Worm (Caenorhabditis elegans) whole organism, early embryonic: ENCODE data around the gene srx-47.

ENCODE experiments used
- B0310.2 ChIP-seq: sonication (generic microtip); optimal IDR thresholded peaks from 2 replicates; lab custom pipeline; 2016; ENCODE audit warnings: mild to moderate bottlenecking, missing genetic modification characterization, missing compliant biosample characterization
- F13C5.2 ChIP-seq: sonication (generic microtip); optimal IDR thresholded peaks from 2 replicates; lab custom pipeline; 2017; ENCODE audit warnings: mild to moderate bottlenecking, missing genetic modification characterization, inconsistent platforms, missing compliant biosample characterization
- aly-1 ChIP-seq: sonication (generic microtip); optimal IDR thresholded peaks from 2 replicates; lab custom pipeline; 2016; ENCODE audit warnings: missing genetic modification characterization, missing compliant biosample characterization
- ama-1 ChIP-seq: fragments of 150-350 bp; optimal IDR thresholded peaks from 2 replicates; lab custom pipeline; 2014
- ceh-13 ChIP-seq: fragments of 200-800 bp; sonication (Bioruptor generic); optimal IDR thresholded peaks from 2 replicates; lab custom pipeline; 2018; ENCODE audit warnings: mild to moderate bottlenecking, missing genetic modification characterization, missing compliant biosample characterization
- ceh-36 ChIP-seq: sonication (generic microtip); optimal IDR thresholded peaks from 2 replicates; lab custom pipeline; 2016; ENCODE audit warnings: missing genetic modification characterization, inconsistent platforms, missing compliant biosample characterization
- ets-7 ChIP-seq: sonication (generic microtip); optimal IDR thresholded peaks from 2 replicates; lab custom pipeline; 2016; ENCODE audit warnings: missing genotype, missing genetic modification characterization, missing compliant biosample characterization
- flt-1 ChIP-seq: fragments of 200-800 bp; sonication (Bioruptor generic); IDR thresholded peaks from 2 replicates; pipeline ENCODE4 v1.3.6; 2022; ENCODE audit warnings: missing genetic modification characterization, missing compliant biosample characterization
- hmbx-1 ChIP-seq: sonication (generic microtip); optimal IDR thresholded peaks from 2 replicates; lab custom pipeline; 2016; ENCODE audit warnings: mild to moderate bottlenecking, missing genetic modification characterization, missing compliant biosample characterization
- hmg-4 ChIP-seq: fragments of 200-800 bp; sonication (Bioruptor generic); optimal IDR thresholded peaks from 2 replicates; lab custom pipeline; 2018; ENCODE audit warnings: mild to moderate bottlenecking, missing genetic modification characterization, missing compliant biosample characterization
- hnd-1 ChIP-seq: sonication (generic microtip); optimal IDR thresholded peaks from 2 replicates; lab custom pipeline; 2016; ENCODE audit warnings: missing genetic modification characterization, missing compliant biosample characterization
- pes-1 ChIP-seq: fragments of 200-800 bp; sonication (Bioruptor generic); IDR thresholded peaks from 2 replicates; pipeline ENCODE4 v1.3.6; 2022; ENCODE audit warnings: missing genetic modification reagents, missing genetic modification characterization, missing compliant biosample characterization
- scrt-1 ChIP-seq: fragments of 200-800 bp; sonication (Bioruptor generic); IDR thresholded peaks from 2 replicates; pipeline ENCODE4 v1.3.6; 2022; ENCODE audit warnings: missing genetic modification characterization, missing compliant biosample characterization
- sea-1 ChIP-seq: fragments of 200-800 bp; sonication (Bioruptor generic); conservative IDR thresholded peaks from 2 replicates; pipeline ENCODE4 v1.3.6; 2022; ENCODE audit warnings: missing genetic modification characterization, missing compliant biosample characterization
- tbx-11 ChIP-seq: fragments of 200-800 bp; sonication (Bioruptor generic); IDR thresholded peaks from 2 replicates; pipeline ENCODE4 v1.3.6; 2022; ENCODE audit warnings: missing genetic modification characterization, missing compliant biosample characterization
- tbx-37 ChIP-seq: fragments of 200-800 bp; sonication (Bioruptor generic); conservative IDR thresholded peaks from 2 replicates; pipeline ENCODE4 v1.3.6; 2022; ENCODE audit warnings: missing genetic modification reagents, missing genetic modification characterization, missing compliant biosample characterization
- tra-4 ChIP-seq: sonication (generic microtip); optimal IDR thresholded peaks from 2 replicates; lab custom pipeline; 2017; ENCODE audit warnings: missing genetic modification characterization, missing compliant biosample characterization

Gene srx-47

ce11 chrV:9382538-9383328, 32.9 kb downstream of the srx-47 start:
- TF ChIP-seq tra-4 (tag; lab: Kevin White, UChicago) (no peak), hmbx-1 (tag; lab: Kevin White, UChicago) (no peak), scrt-1 (GFP tag; lab: Robert Waterston, UW) (no peak), F13C5.2 (tag; lab: Kevin White, UChicago) (no peak), tbx-37 (no peak), ets-7 (tag; lab: Kevin White, UChicago) (no peak), ceh-13 (no peak), flt-1 (no peak), ceh-36 (tag; lab: Kevin White, UChicago) (no peak), ama-1 (no peak), B0310.2 (tag; lab: Kevin White, UChicago) (no peak), hmg-4 (GFP tag; lab: Kevin White, UChicago) (no peak), pes-1 (GFP tag; lab: Robert Waterston, UW) (no peak)

- no peak for TF ChIP-seq aly-1
- TF ChIP-seq F13C5.2 (tag; lab: Kevin White, UChicago): no peak
- no peak for TF ChIP-seq B0310.2 (tag; lab: Kevin White, UChicago)
- no peak for TF ChIP-seq hmg-4 (GFP tag; lab: Kevin White, UChicago)
- no peak for TF ChIP-seq scrt-1 (GFP tag; lab: Robert Waterston, UW)
- TF ChIP-seq tbx-11 (GFP tag; lab: Robert Waterston, UW): no peak
- no peak for TF ChIP-seq ama-1
- TF ChIP-seq pes-1 (GFP tag; lab: Robert Waterston, UW): no peak
- TF ChIP-seq hnd-1 (tag; lab: Kevin White, UChicago): no peak
- TF ChIP-seq ceh-36 (tag; lab: Kevin White, UChicago): no peak
- no peak for TF ChIP-seq ceh-13
- TF ChIP-seq sea-1 (GFP tag; lab: Robert Waterston, UW): no peak
- TF ChIP-seq hmbx-1 (tag; lab: Kevin White, UChicago): no peak
- no peak for TF ChIP-seq tbx-37
- TF ChIP-seq flt-1: no peak
- no peak for TF ChIP-seq tra-4 (tag; lab: Kevin White, UChicago)
- TF ChIP-seq ets-7 (tag; lab: Kevin White, UChicago): no peak
These were observed 34.6 kb downstream of the srx-47 start for ce11 chrV:9384359-9384758.

DNA sequence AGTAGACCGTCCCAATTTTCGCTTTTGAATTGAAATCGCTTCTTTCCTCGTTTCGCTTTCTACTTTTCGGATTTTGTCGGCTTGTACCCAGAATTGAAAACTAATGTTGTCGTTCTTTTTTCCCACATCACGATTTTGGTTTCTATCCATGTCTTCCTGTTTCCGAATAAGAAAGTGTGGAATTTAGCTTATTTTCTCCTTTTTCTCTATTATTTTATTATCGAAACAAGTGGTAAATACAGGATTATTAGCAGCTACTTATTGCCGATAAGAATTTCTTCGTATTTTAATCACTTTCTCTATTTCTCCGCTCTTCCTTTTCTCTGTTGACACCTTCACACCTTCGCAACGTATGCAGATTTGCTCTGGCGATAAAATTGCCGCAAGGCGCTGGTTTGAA, 35.2 kb downstream of the srx-47 start:
- TF ChIP-seq hmbx-1 (tag; lab: Kevin White, UChicago) (no peak), hmg-4 (GFP tag; lab: Kevin White, UChicago) (no peak), sea-1 (GFP tag; lab: Robert Waterston, UW) (no peak), ama-1 (no peak), pes-1 (GFP tag; lab: Robert Waterston, UW) (no peak), hnd-1 (tag; lab: Kevin White, UChicago) (no peak), ceh-36 (tag; lab: Kevin White, UChicago) (no peak), ceh-13 (no peak), flt-1 (no peak), tbx-11 (GFP tag; lab: Robert Waterston, UW) (no peak), tra-4 (tag; lab: Kevin White, UChicago) (no peak), tbx-37 (no peak), B0310.2 (tag; lab: Kevin White, UChicago) (no peak), F13C5.2 (tag; lab: Kevin White, UChicago) (no peak), scrt-1 (GFP tag; lab: Robert Waterston, UW) (no peak), ets-7 (tag; lab: Kevin White, UChicago) (no peak), aly-1 (no peak)

- no peak for TF ChIP-seq hnd-1 (tag; lab: Kevin White, UChicago)
- no peak for TF ChIP-seq ceh-36 (tag; lab: Kevin White, UChicago)
- TF ChIP-seq tbx-37: no peak
- TF ChIP-seq pes-1 (GFP tag; lab: Robert Waterston, UW): no peak
- TF ChIP-seq tbx-11 (GFP tag; lab: Robert Waterston, UW): no peak
- TF ChIP-seq F13C5.2 (tag; lab: Kevin White, UChicago): no peak
- TF ChIP-seq B0310.2 (tag; lab: Kevin White, UChicago): no peak
- no peak for TF ChIP-seq flt-1
- TF ChIP-seq tra-4 (tag; lab: Kevin White, UChicago): no peak
- TF ChIP-seq hmg-4 (GFP tag; lab: Kevin White, UChicago): no peak
These were observed 36.4 kb downstream of the srx-47 start, which contains the start of gene hum-2 for ce11 chrV:9386143-9386542. hum-2 (plus strand) TSS chrV:9386175.

DNA sequence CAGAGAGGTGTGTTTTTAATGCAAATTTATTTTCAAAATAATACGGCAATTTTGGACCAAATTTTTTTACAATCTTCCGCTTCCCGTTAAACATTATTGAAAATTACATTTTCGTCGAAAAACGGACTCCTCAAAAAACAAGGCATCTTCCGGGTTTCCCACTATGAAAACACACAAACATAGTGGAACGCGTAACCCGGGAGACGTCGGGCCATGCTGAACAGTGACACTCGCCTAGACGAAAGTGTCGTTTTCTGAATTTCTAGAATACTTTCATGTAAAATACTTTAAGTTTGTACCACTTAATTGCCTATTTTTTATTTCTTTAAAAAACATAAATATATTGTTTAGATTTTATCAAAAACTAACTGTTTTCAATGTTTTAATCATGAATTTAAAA, 42.2 kb downstream of the srx-47 start:
- TF ChIP-seq tbx-11 (GFP tag; lab: Robert Waterston, UW) (no peak), hmg-4 (GFP tag; lab: Kevin White, UChicago) (no peak), ets-7 (tag; lab: Kevin White, UChicago) (no peak), ama-1 (no peak), hmbx-1 (tag; lab: Kevin White, UChicago) (no peak), tra-4 (tag; lab: Kevin White, UChicago) (no peak), F13C5.2 (tag; lab: Kevin White, UChicago) (no peak), pes-1 (GFP tag; lab: Robert Waterston, UW) (no peak), aly-1 (no peak), tbx-37 (no peak), ceh-13 (no peak), ceh-36 (tag; lab: Kevin White, UChicago) (no peak), B0310.2 (tag; lab: Kevin White, UChicago) (no peak), flt-1 (no peak), hnd-1 (tag; lab: Kevin White, UChicago) (no peak), sea-1 (GFP tag; lab: Robert Waterston, UW) (no peak), scrt-1 (GFP tag; lab: Robert Waterston, UW) (no peak)

ce11 chrV:9394938-9395639, 45.3 kb downstream of the srx-47 start:
- TF ChIP-seq ceh-36 (tag; lab: Kevin White, UChicago) (no peak), pes-1 (GFP tag; lab: Robert Waterston, UW) (no peak)
